Fruit fly (Drosophila melanogaster): ENCODE results near the gene CG14456.

- TF ChIP-seq CG15479 (GFP tag; optimal IDR thresholded peaks at IDR 0.05), result no peak
- TF ChIP-seq CG32767 (GFP tag; IDR thresholded peaks at IDR 0.05), result no peak
- no peak for TF ChIP-seq pzg (GFP tag; optimal IDR thresholded peaks at IDR 0.05)
- no peak for TF ChIP-seq Blimp-1 (GFP tag; optimal IDR thresholded peaks at IDR 0.05)
- no peak for TF ChIP-seq pan (optimal IDR thresholded peaks at IDR 0.05)
- no peak for TF ChIP-seq pan (GFP tag; optimal IDR thresholded peaks at IDR 0.05 in 1 of 2, IDR thresholded peaks at IDR 0.05 in 1 of 2)
- no peak for TF ChIP-seq mld (GFP tag; IDR thresholded peaks at IDR 0.05; ENCODE audit: partially characterized antibody)
- no peak for TF ChIP-seq CG17612 (GFP tag; IDR thresholded peaks at IDR 0.05)
- no peak for TF ChIP-seq CG8478 (optimal IDR thresholded peaks at IDR 0.05)
Measured at dm6 chr3L:22680932-22681331, 6.1 kb upstream of the CG14456 start.
